Worm (Caenorhabditis elegans): ENCODE results near the gene col-122.

Gene col-122

ce11 chrIV:9518608-9519007 lies 44.6 kb upstream of the col-122 start, which contains the start of gene nlp-35:
Gene nlp-35, minus strand, starts transcription at chrIV:9518926.
- TF ChIP-seq F13H6.1 (tag; optimal IDR thresholded peaks at IDR 0.05) (no peak), ceh-45 (GFP tag; IDR thresholded peaks at IDR 0.05) (no peak), nhr-11 (tag; optimal IDR thresholded peaks at IDR 0.05) (no peak), C38D4.7 (GFP tag; optimal IDR thresholded peaks at IDR 0.05) (no peak), ceh-22 (tag; optimal IDR thresholded peaks at IDR 0.05) (no peak), mec-3 (tag; optimal IDR thresholded peaks at IDR 0.05; ENCODE audit: borderline replicate concordance) (no peak), pros-1 (tag; optimal IDR thresholded peaks at IDR 0.05) (no peak)

ce11 chrIV:9520629-9521028 lies 42.5 kb upstream of the col-122 start:
- TF ChIP-seq elt-2 (tag; optimal IDR thresholded peaks at IDR 0.05) (peak; percentile 52), T23F11.4 (GFP tag; optimal IDR thresholded peaks at IDR 0.05) (no peak)

ce11 chrIV:9523139-9523538 lies 40.0 kb upstream of the col-122 start:
- TF ChIP-seq ceh-31 (tag; optimal IDR thresholded peaks at IDR 0.05) = peak; percentile 52
- no peak for TF ChIP-seq ceh-48 (tag; optimal IDR thresholded peaks at IDR 0.05)

- TF ChIP-seq fkh-6 (tag; optimal IDR thresholded peaks at IDR 0.05) (no peak), nhr-11 (tag; optimal IDR thresholded peaks at IDR 0.05) (no peak), unc-42 (tag; optimal IDR thresholded peaks at IDR 0.05) (peak; percentile 60), ceh-24 (tag; optimal IDR thresholded peaks at IDR 0.05) (no peak), syd-9 (tag; optimal IDR thresholded peaks at IDR 0.05) (no peak), ttx-3 (tag; optimal IDR thresholded peaks at IDR 0.05) (no peak)
These were observed 38.2 kb upstream of the col-122 start, which contains the start of gene ndua-5 for ce11 chrIV:9524849-9525460. Gene ndua-5, minus strand, starts transcription at chrIV:9524899.

- TF ChIP-seq K02D7.2 (tag; optimal IDR thresholded peaks at IDR 0.05) (no peak), ztf-16 (tag; optimal IDR thresholded peaks at IDR 0.05) (no peak), ceh-19 (GFP tag; optimal IDR thresholded peaks at IDR 0.05) (no peak), sdc-2 (tag; optimal IDR thresholded peaks at IDR 0.05) (no peak), F13H6.1 (tag; optimal IDR thresholded peaks at IDR 0.05) (no peak), ceh-30 (tag; optimal IDR thresholded peaks at IDR 0.05) (no peak), rnt-1 (tag; optimal IDR thresholded peaks at IDR 0.05) (no peak), lin-11 (tag; optimal IDR thresholded peaks at IDR 0.05) (no peak), ceh-18 (tag; optimal IDR thresholded peaks at IDR 0.05) (no peak), nfya-1 (tag; optimal IDR thresholded peaks at IDR 0.05) (no peak), fax-1 (tag; optimal IDR thresholded peaks at IDR 0.05) (no peak), pha-2 (tag; optimal IDR thresholded peaks at IDR 0.05) (no peak), syd-9 (tag; optimal IDR thresholded peaks at IDR 0.05) (no peak), unc-3 (GFP tag; conservative IDR thresholded peaks at IDR 0.05) (no peak), unc-3 (tag; optimal IDR thresholded peaks at IDR 0.05) (no peak), ceh-45 (GFP tag; IDR thresholded peaks at IDR 0.05) (no peak), pag-3 (tag; optimal IDR thresholded peaks at IDR 0.05; ENCODE audit: borderline replicate concordance) (no peak), pros-1 (tag; optimal IDR thresholded peaks at IDR 0.05) (no peak), pqm-1 (tag; optimal IDR thresholded peaks at IDR 0.05) (no peak), sox-4 (tag; optimal IDR thresholded peaks at IDR 0.05) (no peak), hlh-8 (tag; optimal IDR thresholded peaks at IDR 0.05) (no peak)
These were observed 37.3 kb upstream of the col-122 start, which contains the start of gene elo-1 for ce11 chrIV:9525682-9526416. Gene elo-1, plus strand, starts transcription at chrIV:9526366.

Measured in whole organism, late embryonic.